Fruit fly (Drosophila melanogaster) whole organism, embryonic: ENCODE results near the gene g.

Source experiments
- Atf6 ChIP-seq: fragments of 200-800 bp; sonication (Bioruptor generic); IDR thresholded peaks from 2 replicates; pipeline ENCODE4 v1.3.6; 2022; ENCODE audit warnings: missing biosample characterization, missing genetic modification characterization
- BEAF-32 ChIP-seq: fragments of 200-800 bp; sonication (Bioruptor generic); optimal IDR thresholded peaks from 3 replicates; lab custom pipeline; 2017; ENCODE audit warnings: missing biosample characterization, missing genetic modification characterization, mild to moderate bottlenecking, moderate library complexity, missing genetic modification reagents
- CG10543 ChIP-seq: fragments of 200-800 bp; sonication (Bioruptor generic); optimal IDR thresholded peaks from 3 replicates; lab custom pipeline; 2017; ENCODE audit warnings: missing biosample characterization, mild to moderate bottlenecking, missing genetic modification characterization, moderate library complexity
- CG14441 ChIP-seq: fragments of 200-800 bp; sonication (Bioruptor generic); IDR thresholded peaks from 2 replicates; pipeline ENCODE4 v1.3.6; 2022; ENCODE audit warnings: missing biosample characterization, missing genetic modification characterization
- CG14710 ChIP-seq: fragments of 200-800 bp; sonication (Bioruptor generic); optimal IDR thresholded peaks from 3 replicates; lab custom pipeline; 2019; ENCODE audit warnings: missing biosample characterization, mild to moderate bottlenecking, missing genetic modification characterization, moderate library complexity
- CG17385 ChIP-seq: fragments of 200-800 bp; sonication (Bioruptor generic); optimal IDR thresholded peaks from 3 replicates; lab custom pipeline; 2018; ENCODE audit warnings: missing biosample characterization, mild to moderate bottlenecking, missing genetic modification characterization
- CG18011 ChIP-seq: fragments of 200-800 bp; sonication (Bioruptor generic); optimal IDR thresholded peaks from 2 replicates; lab custom pipeline; 2017; ENCODE audit warnings: missing biosample characterization, missing genetic modification characterization, mild to moderate bottlenecking, moderate library complexity, missing genotype
- CG2199 ChIP-seq: fragments of 200-800 bp; sonication (Bioruptor generic); IDR thresholded peaks from 3 replicates; pipeline ENCODE4 v1.3.6; 2022; ENCODE audit warnings: missing biosample characterization, missing genetic modification characterization
- CG34376 ChIP-seq: fragments of 200-800 bp; sonication (Bioruptor generic); optimal IDR thresholded peaks from 2 replicates; lab custom pipeline; 2018; ENCODE audit warnings: missing biosample characterization, mild to moderate bottlenecking, missing genetic modification characterization
- CG3847 ChIP-seq: fragments of 200-800 bp; sonication (Bioruptor generic); IDR thresholded peaks from 2 replicates; pipeline ENCODE4 v1.3.6; 2022; ENCODE audit warnings: missing biosample characterization, missing genetic modification characterization
- CG4282 ChIP-seq: fragments of 200-800 bp; sonication (Bioruptor generic); optimal IDR thresholded peaks from 2 replicates; lab custom pipeline; 2016; ENCODE audit warnings: missing biosample characterization, missing genetic modification characterization
- CG7987 ChIP-seq: fragments of 200-800 bp; sonication (Bioruptor generic); optimal IDR thresholded peaks from 2 replicates; lab custom pipeline; 2018; ENCODE audit warnings: missing biosample characterization, mild to moderate bottlenecking, missing genetic modification characterization, moderate library complexity
- D19A ChIP-seq: fragments of 200-800 bp; optimal IDR thresholded peaks from 3 replicates; lab custom pipeline; 2019; ENCODE audit warnings: missing biosample characterization, mild to moderate bottlenecking, missing genetic modification characterization, moderate library complexity
- Dref ChIP-seq: fragments of 200-800 bp; sonication (Bioruptor generic); IDR thresholded peaks from 2 replicates; pipeline ENCODE4 v1.3.6; 2022; ENCODE audit warnings: missing biosample characterization, missing genetic modification characterization
- Elba2 ChIP-seq: fragments of 200-800 bp; sonication (Bioruptor generic); optimal IDR thresholded peaks from 3 replicates; lab custom pipeline; 2016; ENCODE audit warnings: missing biosample characterization, missing genetic modification characterization
- Gug ChIP-seq: fragments of 200-800 bp; sonication (Bioruptor generic); IDR thresholded peaks from 4 replicates; pipeline ENCODE4 v1.3.6; 2022; ENCODE audit warnings: missing biosample characterization, missing genetic modification characterization
- HLH3B ChIP-seq: fragments of 200-800 bp; sonication (Bioruptor generic); IDR thresholded peaks from 2 replicates; pipeline ENCODE4 v1.3.6; 2022; ENCODE audit warnings: missing biosample characterization, missing genetic modification characterization
- Hmr ChIP-seq: fragments of 200-800 bp; sonication (Bioruptor generic); optimal IDR thresholded peaks from 3 replicates; lab custom pipeline; 2017; ENCODE audit warnings: mild to moderate bottlenecking, missing biosample characterization, missing genetic modification reagents, missing genetic modification characterization
- Hr51 ChIP-seq, 2 experiments: fragments of 200-800 bp; sonication (Bioruptor generic); optimal IDR thresholded peaks; 2 replicates in 1 of 2; 3 replicates in 1 of 2; lab custom pipeline; 2016 to 2018; ENCODE audit warnings: missing biosample characterization in 2 of 2, missing genetic modification characterization in 2 of 2, mild to moderate bottlenecking in 1 of 2, moderate library complexity in 1 of 2
- Hr78 ChIP-seq, 2 experiments: fragments of 200-800 bp in 1 of 2; fragments of >200 bp in 1 of 2; sonication (Bioruptor generic) in 1 of 2; optimal IDR thresholded peaks; 2 replicates each; lab custom pipeline; 2017 to 2019; ENCODE audit warnings: missing biosample characterization in 2 of 2, missing genetic modification characterization in 2 of 2, mild to moderate bottlenecking in 1 of 2, moderate library complexity in 1 of 2
- MBD-R2 ChIP-seq: fragments of 200-800 bp; sonication (Bioruptor generic); IDR thresholded peaks from 2 replicates; pipeline ENCODE4 v1.3.6; 2022; ENCODE audit warnings: missing biosample characterization, missing genetic modification characterization
- MESR4 ChIP-seq: fragments of 200-800 bp; sonication (Bioruptor generic); optimal IDR thresholded peaks from 2 replicates; lab custom pipeline; 2018; ENCODE audit warnings: missing biosample characterization, mild to moderate bottlenecking, missing genetic modification characterization, moderate library complexity
- Med ChIP-seq: fragments of 200-800 bp; sonication (Bioruptor generic); peaks from one replicate; lab custom pipeline; 2016; ENCODE audit warnings: missing biosample characterization, missing genetic modification characterization, mild to moderate bottlenecking, inconsistent platforms, moderate library complexity
- NC2α ChIP-seq: fragments of 200-800 bp; sonication (Bioruptor generic); optimal IDR thresholded peaks from 2 replicates; lab custom pipeline; 2016; ENCODE audit warnings: missing biosample characterization, missing genetic modification characterization
- Sry-β ChIP-seq: fragments of 200-800 bp; sonication (Bioruptor generic); optimal IDR thresholded peaks from 2 replicates; lab custom pipeline; 2018; ENCODE audit warnings: missing biosample characterization, mild to moderate bottlenecking, missing genetic modification characterization, moderate library complexity
- Sry-δ ChIP-seq: fragments of 200-800 bp; sonication (Bioruptor generic); optimal IDR thresholded peaks from 2 replicates; lab custom pipeline; 2016; ENCODE audit warnings: missing biosample characterization, missing genetic modification characterization
- Trl ChIP-seq, 3 experiments: fragments of >200 bp in 2 of 3; fragments of 200-800 bp in 1 of 3; sonication (Bioruptor generic) in 1 of 3; optimal IDR thresholded peaks; 2 replicates in 1 of 3; 3 replicates in 2 of 3; lab custom pipeline; 2016 to 2017; ENCODE audit warnings: missing biosample characterization in 1 of 3, missing genetic modification characterization in 1 of 3
- Usf ChIP-seq: fragments of 200-800 bp; sonication (Bioruptor generic); optimal IDR thresholded peaks from 2 replicates; lab custom pipeline; 2017; ENCODE audit warnings: missing genotype, missing biosample characterization, missing genetic modification characterization
- al ChIP-seq: fragments of 200-800 bp; sonication (Bioruptor generic); IDR thresholded peaks from 2 replicates; pipeline ENCODE4 v1.3.6; 2022; ENCODE audit warnings: missing biosample characterization, missing genetic modification characterization
- crp ChIP-seq, 2 experiments: fragments of 200-800 bp; sonication (Bioruptor generic); optimal IDR thresholded peaks; 2 replicates in 1 of 2; 3 replicates in 1 of 2; lab custom pipeline; 2017; ENCODE audit warnings: missing biosample characterization in 2 of 2, missing genetic modification characterization in 2 of 2, mild to moderate bottlenecking in 1 of 2, moderate library complexity in 1 of 2
- dati ChIP-seq: fragments of 200-800 bp; sonication (Bioruptor generic); IDR thresholded peaks from 2 replicates; pipeline ENCODE4 v1.3.6; 2022; ENCODE audit warnings: missing biosample characterization, missing genetic modification characterization
- dm ChIP-seq: fragments of 200-800 bp; sonication (Bioruptor generic); optimal IDR thresholded peaks from 3 replicates; lab custom pipeline; 2016; ENCODE audit warnings: missing biosample characterization, missing genetic modification characterization
- grn ChIP-seq: fragments of 200-800 bp; sonication (Bioruptor generic); optimal IDR thresholded peaks from 3 replicates; lab custom pipeline; 2017; ENCODE audit warnings: missing biosample characterization, missing genetic modification characterization
- jigr1 ChIP-seq: fragments of 200-800 bp; sonication (Bioruptor generic); IDR thresholded peaks from 3 replicates; pipeline ENCODE4 v1.3.6; 2022; ENCODE audit warnings: missing biosample characterization, missing genetic modification characterization
- kah ChIP-seq: fragments of 200-800 bp; sonication (Bioruptor generic); optimal IDR thresholded peaks from 2 replicates; lab custom pipeline; 2018; ENCODE audit warnings: missing biosample characterization, mild to moderate bottlenecking, missing genetic modification characterization
- knrl ChIP-seq: fragments of 200-800 bp; sonication (Bioruptor generic); IDR thresholded peaks from 3 replicates; pipeline ENCODE4 v1.3.6; 2022; ENCODE audit warnings: missing biosample characterization, missing genetic modification characterization; ENCODE audit not compliant: partially characterized antibody
- lab ChIP-seq: fragments of 200-800 bp; sonication (Bioruptor generic); optimal IDR thresholded peaks from 3 replicates; lab custom pipeline; 2017; ENCODE audit warnings: missing biosample characterization, missing genetic modification characterization, mild to moderate bottlenecking, moderate library complexity, missing genetic modification reagents
- pzg ChIP-seq: fragments of 200-800 bp; sonication (Bioruptor generic); optimal IDR thresholded peaks from 3 replicates; lab custom pipeline; 2018; ENCODE audit warnings: missing biosample characterization, mild to moderate bottlenecking, missing genetic modification characterization, moderate library complexity
- row ChIP-seq: fragments of 200-800 bp; sonication (Bioruptor generic); IDR thresholded peaks from 3 replicates; pipeline ENCODE4 v1.3.6; 2022; ENCODE audit warnings: missing biosample characterization, missing genetic modification characterization
- sens ChIP-seq: fragments of 200-800 bp; sonication (Bioruptor generic); peaks from one replicate; lab custom pipeline; 2016; ENCODE audit warnings: missing biosample characterization, missing genetic modification characterization
- sisA ChIP-seq: fragments of 200-800 bp; sonication (Bioruptor generic); IDR thresholded peaks from 2 replicates; pipeline ENCODE4 v1.3.6; 2022; ENCODE audit warnings: missing biosample characterization, missing genetic modification characterization
- sr ChIP-seq: fragments of 200-800 bp; sonication (Bioruptor generic); IDR thresholded peaks from 3 replicates; pipeline ENCODE4 v1.3.6; 2022; ENCODE audit warnings: missing biosample characterization, missing genetic modification characterization
- sug ChIP-seq: fragments of 200-800 bp; optimal IDR thresholded peaks from 2 replicates; lab custom pipeline; 2019; ENCODE audit warnings: missing biosample characterization, mild to moderate bottlenecking, missing genetic modification characterization, moderate library complexity

The g gene

dm6 chrX:13698717-13699427 lies 37.2 kb downstream of the g start (continued):
- TF ChIP-seq Trl (optimal IDR thresholded peaks at IDR 0.05; lab: Kevin White, UChicago) (peak in 1 of 2 experiments; percentile 2), Trl (GFP tag; optimal IDR thresholded peaks at IDR 0.05; lab: Kevin White, UChicago) (no peak), sisA (GFP tag; lab: Robert Waterston, UW) (no peak), NC2α (GFP tag; lab: Kevin White, UChicago) (no peak), sr (GFP tag; lab: Robert Waterston, UW) (peak; percentile 84), Hr51 (GFP tag; optimal IDR thresholded peaks at IDR 0.05; lab: Kevin White, UChicago) (peak in 1 of 2 experiments; percentile 12), CG18011 (GFP tag; lab: Kevin White, UChicago) (no peak), Usf (GFP tag; lab: Kevin White, UChicago) (no peak), CG3847 (GFP tag; lab: Robert Waterston, UW) (no peak), CG17385 (GFP tag; lab: Kevin White, UChicago) (peak; percentile 14)

- peak; percentile 60 for TF ChIP-seq sens (GFP tag; lab: Kevin White, UChicago)
- TF ChIP-seq Gug (GFP tag; lab: Robert Waterston, UW) = no peak
These were observed 44.1 kb downstream of the g start, which contains the start of gene Nna1 for dm6 chrX:13691992-13692391. TSS of gene Nna1 (plus strand) at chrX:13692292.

DNA sequence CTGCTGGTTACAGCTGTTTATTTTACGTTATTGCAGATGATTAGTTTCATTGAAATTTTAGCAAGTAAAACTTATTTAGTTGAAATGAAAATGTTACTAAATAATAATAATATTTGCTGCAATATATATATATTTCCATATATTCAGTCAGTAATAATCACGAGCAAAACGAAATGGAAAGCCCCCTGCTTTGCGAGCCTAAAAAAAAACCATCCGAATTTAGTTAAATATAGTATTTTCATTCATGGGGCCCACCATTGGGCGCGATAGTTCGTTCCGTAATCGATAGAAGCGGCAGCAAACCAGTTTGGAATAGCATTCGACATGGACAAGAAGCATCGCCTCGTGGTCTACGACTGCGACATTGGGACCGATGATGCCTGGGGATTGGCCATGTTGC lies 53.4 kb downstream of the g start, which contains the start of gene CG11158:
TSS of gene CG11158 (plus strand) at position 301 of the 400 bp plus-strand sequence.
- TF ChIP-seq Sry-δ (peak; percentile 6), Med (GFP tag; lab: Kevin White, UChicago) (peak; percentile 67), D19A (tag; lab: Kevin White, UChicago) (peak; percentile 17), Hr78 (GFP tag; optimal IDR thresholded peaks at IDR 0.05; lab: Kevin White, UChicago) (no peak), crp (GFP tag; optimal IDR thresholded peaks at IDR 0.05; lab: Kevin White, UChicago) (peak in 1 of 2 experiments; percentile 30), MBD-R2 (GFP tag; lab: Robert Waterston, UW) (peak; percentile 25; the same call in 1 of the 2 replicates), pzg (GFP tag; lab: Kevin White, UChicago) (peak; percentile 9), Dref (GFP tag; lab: Robert Waterston, UW) (peak; percentile 42; the same call in 1 of the 2 replicates), MESR4 (GFP tag; lab: Kevin White, UChicago) (peak; percentile 2), kah (GFP tag; lab: Kevin White, UChicago) (no peak), dm (no peak), knrl (GFP tag; lab: Robert Waterston, UW) (0 out of 3 replicates have a peak, but pooled peaks have one; percentile 6), al (GFP tag; lab: Robert Waterston, UW) (no peak), Hr51 (GFP tag; optimal IDR thresholded peaks at IDR 0.05; lab: Kevin White, UChicago) (no peak), Atf6 (GFP tag; lab: Robert Waterston, UW) (no peak), BEAF-32 (GFP tag; lab: Kevin White, UChicago) (peak; percentile 30)

dm6 chrX:13681906-13682305 lies 54.2 kb downstream of the g start:
- 0 out of 3 replicates have a peak, but pooled peaks have one; percentile 5 for TF ChIP-seq row (GFP tag; lab: Robert Waterston, UW)
- no peak for TF ChIP-seq CG14710 (tag; lab: Kevin White, UChicago)
- peak; percentile 1 for TF ChIP-seq CG7987 (GFP tag; lab: Kevin White, UChicago)
- peak; percentile 19 for TF ChIP-seq CG34376 (GFP tag; lab: Kevin White, UChicago)
- no peak for TF ChIP-seq dati (GFP tag; lab: Robert Waterston, UW)
- TF ChIP-seq Sry-β (GFP tag; lab: Kevin White, UChicago) = no peak
- TF ChIP-seq NC2α (GFP tag; lab: Kevin White, UChicago) = no peak
- TF ChIP-seq jigr1 (GFP tag; lab: Robert Waterston, UW) = no peak
- peak; percentile 19 for TF ChIP-seq Hmr (GFP tag; lab: Kevin White, UChicago)
- TF ChIP-seq Elba2 (GFP tag; lab: Kevin White, UChicago) = no peak
- TF ChIP-seq CG10543 = peak; percentile 18
- TF ChIP-seq lab (GFP tag; lab: Kevin White, UChicago) = peak; percentile 21
- peak; percentile 43 for TF ChIP-seq grn (GFP tag; lab: Kevin White, UChicago)
- 0 out of 2 replicates have a peak, but pooled peaks have one; percentile 9 for TF ChIP-seq CG14441 (GFP tag; lab: Robert Waterston, UW)
- 0 out of 3 replicates have a peak, but pooled peaks have one; percentile 31 for TF ChIP-seq CG2199 (GFP tag; lab: Robert Waterston, UW)
- TF ChIP-seq CG4282 (GFP tag; lab: Kevin White, UChicago) = no peak
- peak; percentile 49 for TF ChIP-seq sug
- peak; percentile 61 for TF ChIP-seq sens (GFP tag; lab: Kevin White, UChicago)
- TF ChIP-seq HLH3B = 0 out of 2 replicates have a peak, but pooled peaks have one; percentile 24
